Fruit fly (Drosophila melanogaster): ENCODE measurements around the gene MFS3.

The MFS3 gene

dm6 chr2L:1157679-1158518 lies 14.9 kb downstream of the MFS3 start, which contains the start of gene capt (continued):
- TF ChIP-seq tup (GFP tag; optimal IDR thresholded peaks at IDR 0.05) (no peak), sim (GFP tag; IDR thresholded peaks at IDR 0.05) (no peak), bsh (GFP tag; optimal IDR thresholded peaks at IDR 0.05) (peak in 1 of 2 experiments; percentile 11), Dip2 (GFP tag; IDR thresholded peaks at IDR 0.05) (no peak), CG6765 (GFP tag; optimal IDR thresholded peaks at IDR 0.05) (no peak), scrt (GFP tag; optimal IDR thresholded peaks at IDR 0.05) (peak; percentile 36), MBD-R2 (GFP tag; IDR thresholded peaks at IDR 0.05) (peak; percentile 22; the same call in 1 of the 2 replicates), CG3847 (GFP tag; IDR thresholded peaks at IDR 0.05) (0 out of 2 replicates have a peak, but pooled peaks have one; percentile 11), da (GFP tag; optimal IDR thresholded peaks at IDR 0.05) (no peak), Myb (GFP tag; optimal IDR thresholded peaks at IDR 0.05) (peak; percentile 10), Bgb (GFP tag; IDR thresholded peaks at IDR 0.05; ENCODE audit: partially characterized antibody) (peak; percentile 42; the same call in 1 of the 2 replicates), CG3995 (GFP tag; optimal IDR thresholded peaks at IDR 0.05) (peak; percentile 8), Dbx (GFP tag; IDR thresholded peaks at IDR 0.05) (peak; percentile 21; the same call in 1 of the 3 replicates), CG33557 (GFP tag; optimal IDR thresholded peaks at IDR 0.05) (no peak), NFAT (GFP tag; IDR thresholded peaks at IDR 0.05) (peak; percentile 45; the same call in 1 of the 2 replicates), pnt (GFP tag; optimal IDR thresholded peaks at IDR 0.05) (no peak), Asciz (GFP tag; optimal IDR thresholded peaks at IDR 0.05) (no peak), ems (GFP tag; optimal IDR thresholded peaks at IDR 0.05) (no peak), CG14965 (GFP tag; optimal IDR thresholded peaks at IDR 0.05; ENCODE audit: borderline replicate concordance) (no peak), pzg (GFP tag; optimal IDR thresholded peaks at IDR 0.05) (peak; percentile 39), HmgD (GFP tag; optimal IDR thresholded peaks at IDR 0.05) (no peak), CG17802 (tag; optimal IDR thresholded peaks at IDR 0.05) (no peak), Camta (GFP tag; optimal IDR thresholded peaks at IDR 0.05) (no peak), CG8765 (GFP tag; IDR thresholded peaks at IDR 0.05) (no peak), Poxn (GFP tag; IDR thresholded peaks at IDR 0.05) (no peak), CG30020 (tag; optimal IDR thresholded peaks at IDR 0.05) (no peak), CG5953 (GFP tag; IDR thresholded peaks at IDR 0.05) (no peak), Bdp1 (GFP tag; optimal IDR thresholded peaks at IDR 0.05) (no peak), CG10321 (GFP tag; IDR thresholded peaks at IDR 0.05) (0 out of 2 replicates have a peak, but pooled peaks have one; percentile 9), repo (GFP tag; optimal IDR thresholded peaks at IDR 0.05) (no peak), trh (GFP tag; optimal IDR thresholded peaks at IDR 0.05) (no peak), Ptx1 (GFP tag; IDR thresholded peaks at IDR 0.05) (0 out of 2 replicates have a peak, but pooled peaks have one; percentile 29), so (GFP tag; IDR thresholded peaks at IDR 0.05) (no peak), CG1832 (GFP tag; optimal IDR thresholded peaks at IDR 0.05) (no peak), CG6683 (GFP tag; optimal IDR thresholded peaks at IDR 0.05) (no peak), CG31388 (GFP tag; optimal IDR thresholded peaks at IDR 0.05) (no peak), ranshi (GFP tag; IDR thresholded peaks at IDR 0.05) (peak; percentile 20; the same call in 1 of the 2 replicates), CG11695 (GFP tag; IDR thresholded peaks at IDR 0.05) (no peak), Hr78 (GFP tag; optimal IDR thresholded peaks at IDR 0.05) (no peak), dan (GFP tag; IDR thresholded peaks at IDR 0.05) (no peak), bigmax (GFP tag; optimal IDR thresholded peaks at IDR 0.05) (peak; percentile 52), odd (GFP tag; optimal IDR thresholded peaks at IDR 0.05) (no peak), CG12071 (GFP tag; optimal IDR thresholded peaks at IDR 0.05) (no peak), lola (GFP tag; optimal IDR thresholded peaks at IDR 0.05) (peak in 1 of 3 experiments; percentile 48), Elba2 (GFP tag; optimal IDR thresholded peaks at IDR 0.05) (peak; percentile 79), CG8359 (GFP tag; optimal IDR thresholded peaks at IDR 0.05; ENCODE audit: borderline replicate concordance) (no peak), mld (GFP tag; IDR thresholded peaks at IDR 0.05; ENCODE audit: partially characterized antibody) (no peak), D19B (GFP tag; optimal IDR thresholded peaks at IDR 0.05) (no peak)
